Worm (Caenorhabditis elegans): ENCODE measurements around the gene T27C5.10.
A peak's percentile ranks its signal among the peaks of the same experiment; 100 is the strongest.
"Not testable (repeated sequence)": the region's sequence is repeated elsewhere in the genome, so short reads cannot be mapped to it uniquely, and the experiment has no call there.

Gene T27C5.10

DNA sequence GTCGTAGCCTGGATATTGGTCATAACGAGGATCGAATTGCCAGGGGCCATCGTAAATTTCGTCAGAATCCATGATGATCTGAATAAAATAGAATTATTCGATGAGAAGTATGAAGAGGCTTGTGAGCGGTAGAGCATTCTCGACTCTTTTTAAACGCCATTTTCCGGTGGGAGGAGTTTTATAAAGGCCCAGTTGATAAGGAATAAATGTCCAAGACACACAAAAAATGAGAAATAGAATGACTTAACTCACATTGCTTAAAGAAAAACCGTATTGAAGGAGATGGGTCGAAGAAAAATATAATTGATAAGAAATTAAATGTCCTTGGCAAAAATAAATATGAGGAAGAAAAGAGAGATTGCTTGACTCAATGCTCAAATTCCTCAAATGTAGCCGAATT is 39.2 kb upstream of the T27C5.10 start, which contains the start of gene F20E11.17:
F20E11.17 (minus strand) TSS at position 101 of the 400 bp plus-strand sequence.
- TF ChIP-seq pbrm-1 (GFP tag; IDR thresholded peaks at IDR 0.05): no peak
- no peak for TF ChIP-seq F39B2.1 (GFP tag; IDR thresholded peaks at IDR 0.05)
- no peak for TF ChIP-seq lir-1 (GFP tag; conservative IDR thresholded peaks at IDR 0.05)
- TF ChIP-seq ztf-25 (GFP tag; IDR thresholded peaks at IDR 0.05): no peak
- TF ChIP-seq hmg-20 (GFP tag; IDR thresholded peaks at IDR 0.05): no peak

DNA sequence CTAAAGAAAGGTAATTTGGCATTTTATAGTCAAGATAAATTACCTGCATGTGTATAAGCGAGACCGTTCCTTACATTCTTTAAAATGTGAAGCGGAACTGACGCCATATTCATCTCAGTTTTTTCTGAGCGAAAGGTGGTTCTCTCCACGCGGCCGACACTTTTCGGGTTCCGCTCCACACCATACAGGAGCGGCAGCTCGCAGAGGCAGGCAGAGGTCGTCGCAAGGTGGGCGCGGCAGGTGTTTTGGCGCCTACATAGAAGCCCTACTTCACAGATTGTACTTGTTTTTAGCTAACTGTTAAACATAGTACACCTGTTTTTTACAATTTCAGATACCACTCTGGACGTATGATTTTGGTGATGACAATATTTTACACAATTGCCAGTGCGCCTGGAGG is 37.9 kb upstream of the T27C5.10 start:
- TF ChIP-seq snpc-4 (GFP tag; optimal IDR thresholded peaks at IDR 0.05): no peak
- TF ChIP-seq snpc-4 (tag; optimal IDR thresholded peaks at IDR 0.05): peak in 1 of 4 experiments; percentile 59
- TF ChIP-seq lag-1 (GFP tag; IDR thresholded peaks at IDR 0.05): no peak

DNA sequence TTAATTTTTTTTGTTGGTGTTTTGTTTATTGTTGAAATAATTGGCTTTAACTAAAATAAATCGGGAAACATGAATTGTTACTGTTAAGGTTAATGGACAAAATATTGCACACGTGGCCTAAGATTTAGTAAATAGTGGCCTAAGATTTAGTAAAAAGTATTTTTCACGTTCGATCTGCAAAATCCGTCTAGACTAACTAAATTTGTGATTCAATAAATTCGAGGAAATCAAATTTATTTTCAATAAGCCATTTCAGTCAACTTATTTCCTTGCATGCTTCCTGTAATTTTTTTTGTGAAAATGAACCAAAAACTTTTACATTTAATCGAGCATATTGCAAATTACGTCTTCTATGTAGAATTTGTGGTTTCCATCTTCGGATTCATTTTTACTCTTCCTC is 36.8 kb upstream of the T27C5.10 start, which contains the start of gene srw-72:
srw-72 (plus strand) TSS at position 301 of the 400 bp plus-strand sequence.
- TF ChIP-seq repo-1 (tag; optimal IDR thresholded peaks at IDR 0.05): no peak
- TF ChIP-seq gei-17 (GFP tag; optimal IDR thresholded peaks at IDR 0.05): no peak
- TF ChIP-seq Y95B8A.8 (GFP tag; IDR thresholded peaks at IDR 0.05): no peak
- TF ChIP-seq K12H6.12 (tag; optimal IDR thresholded peaks at IDR 0.05): no peak
- TF ChIP-seq F57C9.4 (tag; optimal IDR thresholded peaks at IDR 0.05): no peak
- TF ChIP-seq hmg-1.2 (GFP tag; IDR thresholded peaks at IDR 0.05): no peak
- TF ChIP-seq hmg-20 (GFP tag; IDR thresholded peaks at IDR 0.05): no peak
- no peak for TF ChIP-seq B0035.1 (tag; optimal IDR thresholded peaks at IDR 0.05)
- no peak for TF ChIP-seq egl-18 (GFP tag; IDR thresholded peaks at IDR 0.05)
- no peak for TF ChIP-seq athp-1 (tag; optimal IDR thresholded peaks at IDR 0.05)
- TF ChIP-seq ceh-100 (GFP tag; IDR thresholded peaks at IDR 0.05): no peak
- TF ChIP-seq madf-8 (GFP tag; conservative IDR thresholded peaks at IDR 0.05): no peak
- TF ChIP-seq snpc-1.1 (tag; optimal IDR thresholded peaks at IDR 0.05; ENCODE audit: insufficient read depth): no peak
- no peak for TF ChIP-seq Y79H2A.3 (GFP tag; conservative IDR thresholded peaks at IDR 0.05)
- TF ChIP-seq hlh-12 (tag; optimal IDR thresholded peaks at IDR 0.05): no peak
- no peak for TF ChIP-seq zfh-2 (GFP tag; conservative IDR thresholded peaks at IDR 0.05)
- no peak for TF ChIP-seq nhr-90 (tag; optimal IDR thresholded peaks at IDR 0.05)
- no peak for TF ChIP-seq akir-1 (GFP tag; optimal IDR thresholded peaks at IDR 0.05)
- no peak for TF ChIP-seq pbrm-1 (GFP tag; IDR thresholded peaks at IDR 0.05)

DNA sequence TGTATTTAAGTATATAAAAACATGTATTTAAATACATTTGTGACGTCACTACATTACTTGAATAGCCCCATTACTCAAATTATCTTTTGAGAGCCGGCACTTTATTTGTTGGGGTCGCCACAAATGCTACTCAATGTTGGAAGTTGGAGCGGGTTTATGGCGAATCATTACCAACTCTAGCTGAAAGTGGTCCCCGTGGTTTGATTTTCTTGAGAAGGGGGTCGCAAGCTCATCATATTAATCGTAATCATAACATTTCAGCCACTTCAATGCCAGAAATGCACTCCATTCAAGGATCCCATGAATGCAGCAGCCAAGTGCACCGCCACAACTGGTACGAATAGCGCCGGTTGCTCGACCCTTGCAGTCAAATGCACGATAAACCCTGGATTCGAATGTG is 34.3 kb upstream of the T27C5.10 start, which contains the start of gene F20E11.7:
F20E11.7 (plus strand) TSS at position 301 of the 400 bp plus-strand sequence.
- TF ChIP-seq lag-1 (GFP tag; IDR thresholded peaks at IDR 0.05); madf-10 (tag; optimal IDR thresholded peaks at IDR 0.05); ztf-3 (GFP tag; optimal IDR thresholded peaks at IDR 0.05): not testable (repeated sequence)

DNA sequence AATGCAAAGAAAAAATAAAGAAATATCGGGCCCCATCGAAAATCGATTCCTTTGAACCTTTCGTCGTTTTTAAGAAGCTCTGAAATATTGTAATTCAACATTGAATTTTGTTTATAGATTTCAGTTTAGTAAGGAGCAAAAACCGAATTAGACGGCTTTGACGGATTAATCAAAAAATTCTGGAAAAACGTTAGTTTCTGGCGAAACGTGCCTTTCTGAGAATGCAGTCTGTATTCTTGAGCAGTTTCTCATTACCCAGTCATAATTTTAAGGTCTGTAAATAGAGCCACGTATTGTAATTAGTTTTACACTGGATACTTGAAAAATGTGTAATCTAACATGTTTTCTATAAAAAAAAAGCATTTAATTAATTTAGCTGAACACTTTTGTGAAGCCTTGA is 30.1 kb upstream of the T27C5.10 start, which contains the start of gene srz-48:
srz-48 (minus strand) TSS at position 101 of the 400 bp plus-strand sequence.
- TF ChIP-seq let-607 (tag; optimal IDR thresholded peaks at IDR 0.05) (no peak), mes-4 (tag; optimal IDR thresholded peaks at IDR 0.05) (no peak), T26A5.8 (tag; optimal IDR thresholded peaks at IDR 0.05) (no peak), mel-28 (tag; optimal IDR thresholded peaks at IDR 0.05; ENCODE audit: borderline replicate concordance) (no peak), K12H6.12 (tag; optimal IDR thresholded peaks at IDR 0.05) (no peak), him-1 (tag; optimal IDR thresholded peaks at IDR 0.05) (no peak), madf-10 (tag; optimal IDR thresholded peaks at IDR 0.05) (no peak)

Measured in whole organism, young adult.